Worm (Caenorhabditis elegans) whole organism, young adult: ENCODE results near the gene ZK892.6.

ENCODE experiments used
- lin-35 ChIP-seq, 3 experiments: fragments of 150-350 bp in 2 of 3; sonication (generic microtip) in 1 of 3; optimal IDR thresholded peaks; 2 replicates each; lab custom pipeline; 2014 to 2018; ENCODE audit warnings: missing biosample characterization in 3 of 3, missing genetic modification characterization in 3 of 3, missing genetic modification reagents in 3 of 3
- madf-8 ChIP-seq: fragments of 200-800 bp; sonication (Bioruptor generic); conservative IDR thresholded peaks from 2 replicates; pipeline ENCODE4 v1.3.6; 2022; ENCODE audit warnings: missing genetic modification reagents, missing genetic modification characterization, missing compliant biosample characterization

ce11 chrII:9936859-9937258 is 43.1 kb downstream of the ZK892.6 start, which contains the start of gene C05C10.3:
- TF ChIP-seq madf-8 (no peak), lin-35 (GFP tag; optimal IDR thresholded peaks at IDR 0.05; lab: Kevin White, UChicago) (no peak)
